Worm (Caenorhabditis elegans) whole organism, mixed stage, embryonic: ENCODE data around the gene lgc-33.

Source experiments
- M03D4.4 ChIP-seq: sonication (generic microtip); optimal IDR thresholded peaks from 2 replicates; lab custom pipeline; 2017; ENCODE audit warnings: mild to moderate bottlenecking, missing genetic modification characterization, missing compliant biosample characterization
- bed-3 ChIP-seq: fragments of 200-800 bp; sonication (Bioruptor generic); optimal IDR thresholded peaks from 3 replicates; lab custom pipeline; 2018; ENCODE audit warnings: mild to moderate bottlenecking, missing genetic modification characterization, moderate library complexity, missing compliant biosample characterization
- blmp-1 ChIP-seq: fragments of 150-350 bp; optimal IDR thresholded peaks from 2 replicates; lab custom pipeline; 2014; ENCODE audit warnings: missing biosample characterization, missing genetic modification characterization
- ceh-39 ChIP-seq: fragments of 150-350 bp; optimal IDR thresholded peaks from 2 replicates; lab custom pipeline; 2014; ENCODE audit warnings: missing biosample characterization, missing genetic modification characterization
- ceh-43 ChIP-seq: fragments of 200-800 bp; sonication (Bioruptor generic); optimal IDR thresholded peaks from 2 replicates; lab custom pipeline; 2018; ENCODE audit warnings: mild to moderate bottlenecking, missing genetic modification characterization, moderate library complexity, missing compliant biosample characterization
- ceh-83 ChIP-seq: fragments of 200-800 bp; sonication (Bioruptor generic); optimal IDR thresholded peaks from 2 replicates; lab custom pipeline; 2018; ENCODE audit warnings: mild to moderate bottlenecking, missing genetic modification characterization, missing compliant biosample characterization
- ces-1 ChIP-seq: fragments of 150-350 bp; optimal IDR thresholded peaks from 2 replicates; lab custom pipeline; 2014; ENCODE audit warnings: missing biosample characterization, missing genetic modification reagents, missing genetic modification characterization
- cnd-1 ChIP-seq: fragments of 200-800 bp; sonication (Bioruptor generic); optimal IDR thresholded peaks from 2 replicates; lab custom pipeline; 2018; ENCODE audit warnings: mild to moderate bottlenecking, missing genetic modification characterization, missing compliant biosample characterization
- drap-1 ChIP-seq: fragments of 200-800 bp; sonication (Bioruptor generic); optimal IDR thresholded peaks from 3 replicates; lab custom pipeline; 2018; ENCODE audit warnings: mild to moderate bottlenecking, missing genetic modification characterization, missing compliant biosample characterization
- elt-1 ChIP-seq: sonication (generic microtip); optimal IDR thresholded peaks from 2 replicates; lab custom pipeline; 2017; ENCODE audit warnings: missing genetic modification characterization, mild to moderate bottlenecking, missing compliant biosample characterization, antibody characterized with exemption, moderate library complexity, borderline replicate concordance; ENCODE audit not compliant: insufficient read depth
- elt-3 ChIP-seq: fragments of 150-350 bp; optimal IDR thresholded peaks from 2 replicates; lab custom pipeline; 2014; ENCODE audit warnings: missing biosample characterization, missing genetic modification characterization
- flh-1 ChIP-seq: fragments of 200-800 bp; sonication (Bioruptor generic); optimal IDR thresholded peaks from 2 replicates; lab custom pipeline; 2018; ENCODE audit warnings: mild to moderate bottlenecking, missing genetic modification characterization, moderate library complexity, missing compliant biosample characterization
- hlh-1 ChIP-seq: fragments of 150-350 bp; optimal IDR thresholded peaks from 2 replicates; lab custom pipeline; 2014; ENCODE audit warnings: missing biosample characterization, missing genetic modification reagents, missing genetic modification characterization
- lin-13 ChIP-seq: fragments of 150-350 bp; optimal IDR thresholded peaks from 2 replicates; lab custom pipeline; 2014; ENCODE audit warnings: missing biosample characterization, missing genetic modification characterization
- lin-32 ChIP-seq: fragments of 200-800 bp; sonication (Bioruptor generic); optimal IDR thresholded peaks from 2 replicates; lab custom pipeline; 2018; ENCODE audit warnings: mild to moderate bottlenecking, missing genetic modification characterization, missing compliant biosample characterization
- lsy-2 ChIP-seq: fragments of 150-350 bp; optimal IDR thresholded peaks from 2 replicates; lab custom pipeline; 2014; ENCODE audit warnings: missing biosample characterization, missing genetic modification characterization
- mab-5 ChIP-seq: fragments of 150-350 bp; optimal IDR thresholded peaks from 2 replicates; lab custom pipeline; 2014; ENCODE audit warnings: missing biosample characterization, missing genetic modification characterization
- mep-1 ChIP-seq: fragments of 150-350 bp; optimal IDR thresholded peaks from 2 replicates; lab custom pipeline; 2017; ENCODE audit warnings: missing biosample characterization, missing genetic modification reagents, missing genetic modification characterization, inconsistent platforms
- mls-2 ChIP-seq: sonication (generic microtip); optimal IDR thresholded peaks from 2 replicates; lab custom pipeline; 2016; ENCODE audit warnings: mild to moderate bottlenecking, missing genetic modification characterization, moderate library complexity, missing compliant biosample characterization
- nhr-237 ChIP-seq: fragments of 150-350 bp; optimal IDR thresholded peaks from 2 replicates; lab custom pipeline; 2014; ENCODE audit warnings: missing biosample characterization, missing genetic modification characterization
- pha-4 ChIP-seq: fragments of 150-350 bp; optimal IDR thresholded peaks from 2 replicates; lab custom pipeline; 2018; ENCODE audit warnings: missing biosample characterization, missing genetic modification reagents, missing genetic modification characterization
- sem-2 ChIP-seq: fragments of 200-800 bp; sonication (Bioruptor generic); optimal IDR thresholded peaks from 2 replicates; lab custom pipeline; 2018; ENCODE audit warnings: mild to moderate bottlenecking, missing genetic modification characterization, missing compliant biosample characterization
- sptf-1 ChIP-seq: sonication (generic microtip); optimal IDR thresholded peaks from 2 replicates; lab custom pipeline; 2017; ENCODE audit warnings: mild to moderate bottlenecking, missing genetic modification characterization, moderate library complexity, missing compliant biosample characterization
- unc-120 ChIP-seq: sonication (generic microtip); optimal IDR thresholded peaks from 2 replicates; lab custom pipeline; 2017; ENCODE audit warnings: missing genetic modification characterization, missing compliant biosample characterization; ENCODE audit not compliant: poor library complexity, severe bottlenecking
- unc-39 ChIP-seq: fragments of 150-350 bp; optimal IDR thresholded peaks from 2 replicates; lab custom pipeline; 2014; ENCODE audit warnings: missing biosample characterization, missing genetic modification characterization
- unc-62 ChIP-seq: fragments of 150-350 bp; optimal IDR thresholded peaks from 2 replicates; lab custom pipeline; 2014; ENCODE audit warnings: missing biosample characterization, missing genetic modification reagents, missing genetic modification characterization
- zip-8 ChIP-seq: fragments of 150-350 bp; optimal IDR thresholded peaks from 2 replicates; lab custom pipeline; 2014; ENCODE audit warnings: missing biosample characterization, missing genetic modification characterization
- ztf-11 ChIP-seq: fragments of 150-350 bp; optimal IDR thresholded peaks from 2 replicates; lab custom pipeline; 2014; ENCODE audit warnings: missing biosample characterization, missing genetic modification characterization

lgc-33 gene

ce11 chrIV:874677-875076 lies 29.4 kb downstream of the lgc-33 start, which contains the start of gene Y55F3BR.1:
TSS of gene Y55F3BR.1 (plus strand) at chrIV:874791.
- TF ChIP-seq unc-120 (no peak), ztf-11 (no peak), blmp-1 (tag; lab: Kevin White, UChicago) (no peak), zip-8 (no peak), hlh-1 (tag; lab: Kevin White, UChicago) (peak; percentile 41), sem-2 (no peak), M03D4.4 (no peak), pha-4 (tag; lab: Kevin White, UChicago) (peak; percentile 57), unc-62 (GFP tag; lab: Kevin White, UChicago) (no peak), elt-1 (tag; lab: Kevin White, UChicago) (no peak), mep-1 (tag; lab: Kevin White, UChicago) (peak; percentile 22), mab-5 (tag; lab: Kevin White, UChicago) (no peak), flh-1 (GFP tag; lab: Kevin White, UChicago) (no peak), lin-13 (no peak), lin-32 (no peak), ceh-39 (tag; lab: Kevin White, UChicago) (no peak), ceh-43 (GFP tag; lab: Kevin White, UChicago) (no peak), unc-39 (tag; lab: Kevin White, UChicago) (no peak), lsy-2 (tag; lab: Kevin White, UChicago) (peak; percentile 9)

ce11 chrIV:878634-879033 lies 33.3 kb downstream of the lgc-33 start:
- no peak for TF ChIP-seq zip-8

- TF ChIP-seq ces-1 (GFP tag; lab: Kevin White, UChicago) (peak; percentile 72), mls-2 (tag; lab: Kevin White, UChicago) (peak; percentile 19), lin-13 (peak; percentile 90), ceh-43 (GFP tag; lab: Kevin White, UChicago) (no peak), elt-1 (tag; lab: Kevin White, UChicago) (no peak), ceh-39 (tag; lab: Kevin White, UChicago) (peak; percentile 37), mab-5 (tag; lab: Kevin White, UChicago) (no peak), cnd-1 (tag; lab: Kevin White, UChicago) (peak; percentile 9), pha-4 (tag; lab: Kevin White, UChicago) (peak; percentile 86), drap-1 (GFP tag; lab: Kevin White, UChicago) (no peak), M03D4.4 (no peak), unc-62 (GFP tag; lab: Kevin White, UChicago) (peak; percentile 8), nhr-237 (tag; lab: Kevin White, UChicago) (peak; percentile 48), ceh-83 (GFP tag; lab: Kevin White, UChicago) (no peak), bed-3 (GFP tag; lab: Kevin White, UChicago) (no peak), lsy-2 (tag; lab: Kevin White, UChicago) (peak; percentile 81), mep-1 (tag; lab: Kevin White, UChicago) (peak; percentile 78), elt-3 (tag; lab: Kevin White, UChicago) (no peak), sptf-1 (tag; lab: Kevin White, UChicago) (peak; percentile 45), hlh-1 (tag; lab: Kevin White, UChicago) (peak; percentile 49), unc-120 (peak; percentile 39), sem-2 (no peak)
Observed at ce11 chrIV:884707-885394, 39.6 kb downstream of the lgc-33 start, which contains the start of gene mak-2. TSS of gene mak-2 (plus strand) at chrIV:885344.
